Fruit fly (Drosophila melanogaster) whole organism, embryonic: Measurements from ENCODE around the gene HisCl1.

Experiments used
- Asciz ChIP-seq: fragments of 200-800 bp; sonication (Bioruptor generic); optimal IDR thresholded peaks from 2 replicates; lab custom pipeline; 2017; ENCODE audit warnings: missing biosample characterization, mild to moderate bottlenecking, missing genetic modification characterization, missing genetic modification reagents
- CG10267 ChIP-seq: fragments of 200-800 bp; sonication (Bioruptor generic); optimal IDR thresholded peaks from 2 replicates; lab custom pipeline; 2018; ENCODE audit warnings: missing biosample characterization, mild to moderate bottlenecking, missing genetic modification characterization, moderate library complexity
- CG1529 ChIP-seq: fragments of 200-800 bp; sonication (Bioruptor generic); optimal IDR thresholded peaks from 3 replicates; lab custom pipeline; 2018; ENCODE audit warnings: missing biosample characterization, missing genetic modification characterization
- CG16815 ChIP-seq: fragments of 200-800 bp; sonication (Bioruptor generic); optimal IDR thresholded peaks from 3 replicates; lab custom pipeline; 2017; ENCODE audit warnings: missing biosample characterization, mild to moderate bottlenecking, missing genetic modification characterization
- CG18476 ChIP-seq: fragments of 200-800 bp; sonication (Bioruptor generic); optimal IDR thresholded peaks from 2 replicates; lab custom pipeline; 2016; ENCODE audit warnings: missing biosample characterization, mild to moderate bottlenecking, missing genetic modification characterization
- CG2120 ChIP-seq: fragments of 200-800 bp; sonication (Bioruptor generic); optimal IDR thresholded peaks from 3 replicates; lab custom pipeline; 2016; ENCODE audit warnings: missing biosample characterization, missing genetic modification characterization
- CG2678 ChIP-seq: fragments of 200-800 bp; sonication (Bioruptor generic); optimal IDR thresholded peaks from 3 replicates; lab custom pipeline; 2019; ENCODE audit warnings: missing biosample characterization, mild to moderate bottlenecking, missing genetic modification characterization, moderate library complexity
- CG2712 ChIP-seq: fragments of 200-800 bp; optimal IDR thresholded peaks from 3 replicates; lab custom pipeline; 2019; ENCODE audit warnings: missing biosample characterization, mild to moderate bottlenecking, missing genetic modification characterization, moderate library complexity
- CG2875 ChIP-seq: fragments of 200-800 bp; sonication (Bioruptor generic); optimal IDR thresholded peaks from 2 replicates; lab custom pipeline; 2017; ENCODE audit warnings: missing biosample characterization, mild to moderate bottlenecking, missing genetic modification characterization, missing genetic modification reagents
- CG2889 ChIP-seq: fragments of 200-800 bp; sonication (Bioruptor generic); IDR thresholded peaks from 3 replicates; pipeline ENCODE4 v1.3.6; 2022; ENCODE audit warnings: missing biosample characterization, missing genetic modification characterization
- CG3726 ChIP-seq: fragments of 200-800 bp; sonication (Bioruptor generic); IDR thresholded peaks from 3 replicates; pipeline ENCODE4, ENCODE4 v1.3.6; 2022; ENCODE audit warnings: missing biosample characterization, missing genetic modification characterization
- CG4328 ChIP-seq: fragments of 200-800 bp; sonication (Bioruptor generic); optimal IDR thresholded peaks from 3 replicates; lab custom pipeline; 2017; ENCODE audit warnings: missing biosample characterization, missing genetic modification reagents, missing genetic modification characterization
- CG43689 ChIP-seq: fragments of 200-800 bp; sonication (Bioruptor generic); IDR thresholded peaks from 2 replicates; pipeline ENCODE4 v1.3.6; 2022; ENCODE audit warnings: missing biosample characterization, missing genetic modification characterization
- CG4730 ChIP-seq: fragments of 200-800 bp; sonication (Bioruptor generic); IDR thresholded peaks from 2 replicates; pipeline ENCODE4 v1.3.6; 2022; ENCODE audit warnings: missing biosample characterization, missing genetic modification characterization
- CG7839 ChIP-seq: fragments of 200-800 bp; sonication (Bioruptor generic); optimal IDR thresholded peaks from 3 replicates; lab custom pipeline; 2018; ENCODE audit warnings: missing biosample characterization, mild to moderate bottlenecking, missing genetic modification characterization, moderate library complexity
- CG8281 ChIP-seq: fragments of 200-800 bp; sonication (Bioruptor generic); optimal IDR thresholded peaks from 2 replicates; lab custom pipeline; 2018; ENCODE audit warnings: missing biosample characterization, mild to moderate bottlenecking, missing genetic modification characterization, moderate library complexity
- CG8290 ChIP-seq, 3 experiments: fragments of 200-800 bp; sonication (Bioruptor generic); optimal IDR thresholded peaks; 2 replicates each; lab custom pipeline; 2016 to 2019; ENCODE audit warnings: missing biosample characterization in 3 of 3, missing genetic modification characterization in 3 of 3, mild to moderate bottlenecking in 2 of 3, moderate library complexity in 1 of 3
- CoRest ChIP-seq: fragments of 200-800 bp; sonication (Bioruptor generic); optimal IDR thresholded peaks from 3 replicates; lab custom pipeline; 2018; ENCODE audit warnings: missing biosample characterization, mild to moderate bottlenecking, missing genetic modification characterization, moderate library complexity
- Dip3 ChIP-seq: fragments of 200-800 bp; sonication (Bioruptor generic); optimal IDR thresholded peaks from 3 replicates; lab custom pipeline; 2016; ENCODE audit warnings: missing biosample characterization, missing genetic modification characterization
- Doc3 ChIP-seq: fragments of 200-800 bp; sonication (Bioruptor generic); IDR thresholded peaks from 3 replicates; pipeline ENCODE4 v1.3.6; 2022; ENCODE audit warnings: missing biosample characterization, missing genetic modification characterization; ENCODE audit not compliant: partially characterized antibody
- ERR ChIP-seq: fragments of 200-800 bp; sonication (Bioruptor generic); optimal IDR thresholded peaks from 2 replicates; lab custom pipeline; 2016; ENCODE audit warnings: missing biosample characterization, missing genetic modification characterization
- Ets97D ChIP-seq: fragments of 200-800 bp; sonication (Bioruptor generic); optimal IDR thresholded peaks from 3 replicates; lab custom pipeline; 2016; ENCODE audit warnings: missing biosample characterization, missing genetic modification characterization
- Gug ChIP-seq: fragments of 200-800 bp; sonication (Bioruptor generic); IDR thresholded peaks from 4 replicates; pipeline ENCODE4 v1.3.6; 2022; ENCODE audit warnings: missing biosample characterization, missing genetic modification characterization
- HmgD ChIP-seq: fragments of 200-800 bp; sonication (Bioruptor generic); optimal IDR thresholded peaks from 3 replicates; lab custom pipeline; 2016; ENCODE audit warnings: missing biosample characterization, missing genetic modification characterization
- NK7.1 ChIP-seq: fragments of 200-800 bp; sonication (Bioruptor generic); optimal IDR thresholded peaks from 3 replicates; lab custom pipeline; 2016; ENCODE audit warnings: missing biosample characterization, missing genetic modification characterization
- Neu2 ChIP-seq: fragments of 200-800 bp; sonication (Bioruptor generic); optimal IDR thresholded peaks from 3 replicates; lab custom pipeline; 2016; ENCODE audit warnings: missing biosample characterization, missing genetic modification characterization, borderline replicate concordance
- Side ChIP-seq: fragments of 200-800 bp; sonication (Bioruptor generic); optimal IDR thresholded peaks from 2 replicates; lab custom pipeline; 2016; ENCODE audit warnings: missing biosample characterization, missing genetic modification characterization
- Spps ChIP-seq: fragments of 200-800 bp; sonication (Bioruptor generic); optimal IDR thresholded peaks from 2 replicates; lab custom pipeline; 2018; ENCODE audit warnings: missing biosample characterization, mild to moderate bottlenecking, missing genetic modification characterization
- YL-1 ChIP-seq: fragments of 200-800 bp; sonication (Bioruptor generic); optimal IDR thresholded peaks from 3 replicates; lab custom pipeline; 2017; ENCODE audit warnings: missing biosample characterization, mild to moderate bottlenecking, missing genetic modification characterization
- amos ChIP-seq: fragments of 200-800 bp; sonication (Bioruptor generic); IDR thresholded peaks from 2 replicates; pipeline ENCODE4 v1.3.6; 2022; ENCODE audit warnings: missing biosample characterization, missing genetic modification characterization; ENCODE audit not compliant: partially characterized antibody
- bab2 ChIP-seq: fragments of 200-800 bp; sonication (Bioruptor generic); optimal IDR thresholded peaks from 2 replicates; lab custom pipeline; 2016; ENCODE audit warnings: missing biosample characterization, missing genetic modification characterization
- crol ChIP-seq: fragments of 200-800 bp; sonication (Bioruptor generic); IDR thresholded peaks from 2 replicates; pipeline ENCODE4 v1.3.6; 2022; ENCODE audit warnings: missing biosample characterization, missing genetic modification characterization
- crp ChIP-seq, 2 experiments: fragments of 200-800 bp; sonication (Bioruptor generic); optimal IDR thresholded peaks; 2 replicates in 1 of 2; 3 replicates in 1 of 2; lab custom pipeline; 2017; ENCODE audit warnings: missing biosample characterization in 2 of 2, missing genetic modification characterization in 2 of 2, mild to moderate bottlenecking in 1 of 2, moderate library complexity in 1 of 2
- dati ChIP-seq: fragments of 200-800 bp; sonication (Bioruptor generic); IDR thresholded peaks from 2 replicates; pipeline ENCODE4 v1.3.6; 2022; ENCODE audit warnings: missing biosample characterization, missing genetic modification characterization
- emc ChIP-seq: fragments of 200-800 bp; sonication (Bioruptor generic); optimal IDR thresholded peaks from 2 replicates; lab custom pipeline; 2016; ENCODE audit warnings: missing biosample characterization, missing genetic modification characterization
- en ChIP-seq: fragments of 200-800 bp; sonication (Bioruptor generic); optimal IDR thresholded peaks from 2 replicates; lab custom pipeline; 2016; ENCODE audit warnings: missing biosample characterization, missing genetic modification characterization
- fd3F ChIP-seq: fragments of 200-800 bp; sonication (Bioruptor generic); optimal IDR thresholded peaks from 2 replicates; lab custom pipeline; 2018; ENCODE audit warnings: missing biosample characterization, mild to moderate bottlenecking, missing genetic modification characterization, moderate library complexity
- fd96Cb ChIP-seq: fragments of 200-800 bp; sonication (Bioruptor generic); optimal IDR thresholded peaks from 2 replicates; lab custom pipeline; 2018; ENCODE audit warnings: missing biosample characterization, mild to moderate bottlenecking, missing genetic modification characterization, moderate library complexity
- fu2 ChIP-seq: fragments of 200-800 bp; sonication (Bioruptor generic); optimal IDR thresholded peaks from 2 replicates; lab custom pipeline; 2016; ENCODE audit warnings: missing biosample characterization, missing genetic modification characterization
- gce ChIP-seq: fragments of 200-800 bp; sonication (Bioruptor generic); IDR thresholded peaks from 3 replicates; pipeline ENCODE4 v1.3.6; 2022; ENCODE audit warnings: missing biosample characterization, missing genetic modification characterization
- gsb ChIP-seq: fragments of 200-800 bp; sonication (Bioruptor generic); IDR thresholded peaks from 2 replicates; pipeline ENCODE4 v1.3.6; 2022; ENCODE audit warnings: missing biosample characterization, missing genetic modification characterization
- hth ChIP-seq: fragments of >200 bp; optimal IDR thresholded peaks from 2 replicates; lab custom pipeline; 2017; ENCODE audit warnings: inconsistent platforms
- kay ChIP-seq: fragments of 200-800 bp; sonication (Bioruptor generic); optimal IDR thresholded peaks from 2 replicates; lab custom pipeline; 2016; ENCODE audit warnings: missing biosample characterization, missing genetic modification characterization
- nmo ChIP-seq: fragments of 200-800 bp; sonication (Bioruptor generic); optimal IDR thresholded peaks from 2 replicates; lab custom pipeline; 2018; ENCODE audit warnings: missing biosample characterization, mild to moderate bottlenecking, missing genetic modification characterization, moderate library complexity
- pzg ChIP-seq: fragments of 200-800 bp; sonication (Bioruptor generic); optimal IDR thresholded peaks from 3 replicates; lab custom pipeline; 2018; ENCODE audit warnings: missing biosample characterization, mild to moderate bottlenecking, missing genetic modification characterization, moderate library complexity
- sc ChIP-seq, 3 experiments: fragments of >200 bp in 2 of 3; fragments of 200-800 bp in 1 of 3; sonication (Bioruptor generic) in 1 of 3; optimal IDR thresholded peaks; 2 replicates in 2 of 3; 3 replicates in 1 of 3; lab custom pipeline; 2017; ENCODE audit warnings: mild to moderate bottlenecking in 1 of 3, missing biosample characterization in 1 of 3, missing genetic modification characterization in 1 of 3, missing genetic modification reagents in 1 of 3
- shn ChIP-seq: fragments of 200-800 bp; sonication (Bioruptor generic); optimal IDR thresholded peaks from 3 replicates; lab custom pipeline; 2016; ENCODE audit warnings: missing biosample characterization, missing genetic modification characterization
- slp2 ChIP-seq: fragments of 200-800 bp; sonication (Bioruptor generic); optimal IDR thresholded peaks from 2 replicates; lab custom pipeline; 2016; ENCODE audit warnings: missing biosample characterization, missing genetic modification characterization
- tap ChIP-seq: fragments of 200-800 bp; optimal IDR thresholded peaks from 3 replicates; lab custom pipeline; 2019; ENCODE audit warnings: missing biosample characterization, mild to moderate bottlenecking, missing genetic modification characterization, moderate library complexity
- trem ChIP-seq: fragments of 200-800 bp; optimal IDR thresholded peaks from 3 replicates; lab custom pipeline; 2019; ENCODE audit warnings: missing biosample characterization, mild to moderate bottlenecking, missing genetic modification characterization, moderate library complexity
- vfl ChIP-seq: fragments of 200-800 bp; sonication (Bioruptor generic); optimal IDR thresholded peaks from 2 replicates; lab custom pipeline; 2016; ENCODE audit warnings: missing biosample characterization, missing genetic modification characterization

HisCl1 gene

dm6 chr3R:11773999-11774397 is 13.0 kb upstream of the HisCl1 start (continued):
- no peak for TF ChIP-seq Doc3 (GFP tag; lab: Robert Waterston, UW)
- TF ChIP-seq kay (GFP tag; lab: Kevin White, UChicago): peak; percentile 1
- peak; percentile 46 for TF ChIP-seq Asciz (GFP tag; lab: Kevin White, UChicago)
- TF ChIP-seq Dip3 (GFP tag; lab: Kevin White, UChicago): no peak
- no peak for TF ChIP-seq amos (GFP tag; lab: Robert Waterston, UW)
- no peak for TF ChIP-seq Gug (GFP tag; lab: Robert Waterston, UW)
- TF ChIP-seq crol (GFP tag; lab: Robert Waterston, UW): no peak
- peak; percentile 19 for TF ChIP-seq CG8290 (GFP tag; optimal IDR thresholded peaks at IDR 0.05; lab: Kevin White, UChicago)
- no peak for TF ChIP-seq CG8290 (tag; optimal IDR thresholded peaks at IDR 0.05; lab: Kevin White, UChicago)
- peak; percentile 86 for TF ChIP-seq nmo (GFP tag; lab: Kevin White, UChicago)
- TF ChIP-seq slp2 (GFP tag; lab: Kevin White, UChicago): no peak
- no peak for TF ChIP-seq vfl (GFP tag; lab: Kevin White, UChicago)
- no peak for TF ChIP-seq CG4730 (GFP tag; lab: Robert Waterston, UW)
- TF ChIP-seq Spps (tag; lab: Kevin White, UChicago): peak; percentile 45
- no peak for TF ChIP-seq sc (optimal IDR thresholded peaks at IDR 0.05; lab: Kevin White, UChicago)
- TF ChIP-seq sc (GFP tag; optimal IDR thresholded peaks at IDR 0.05; lab: Kevin White, UChicago): peak; percentile 39
- TF ChIP-seq Neu2 (GFP tag; lab: Kevin White, UChicago): no peak
- no peak for TF ChIP-seq CG43689 (GFP tag; lab: Robert Waterston, UW)
- TF ChIP-seq CG2889 (GFP tag; lab: Robert Waterston, UW): no peak
- TF ChIP-seq CG2678 (tag; lab: Kevin White, UChicago): peak; percentile 93
- TF ChIP-seq CG3726 (GFP tag; lab: Robert Waterston, UW): no peak
- no peak for TF ChIP-seq ERR
- TF ChIP-seq CG10267 (tag; lab: Kevin White, UChicago): peak; percentile 81
- peak; percentile 49 for TF ChIP-seq CG8281 (tag; lab: Kevin White, UChicago)
- no peak for TF ChIP-seq en (GFP tag; lab: Kevin White, UChicago)
- TF ChIP-seq CG2120: peak; percentile 82
- TF ChIP-seq HmgD: no peak
- peak; percentile 89 for TF ChIP-seq CoRest (tag; lab: Kevin White, UChicago)
- TF ChIP-seq CG1529 (GFP tag; lab: Kevin White, UChicago): peak; percentile 46
- no peak for TF ChIP-seq crp (GFP tag; optimal IDR thresholded peaks at IDR 0.05; lab: Kevin White, UChicago)
- TF ChIP-seq YL-1 (GFP tag; lab: Kevin White, UChicago): peak; percentile 24
- peak; percentile 38 for TF ChIP-seq bab2 (GFP tag; lab: Kevin White, UChicago)
- no peak for TF ChIP-seq fu2 (GFP tag; lab: Kevin White, UChicago)
- TF ChIP-seq Side (GFP tag; lab: Kevin White, UChicago): no peak
- no peak for TF ChIP-seq Ets97D
- peak; percentile 78 for TF ChIP-seq fd96Cb (tag; lab: Kevin White, UChicago)
- peak; percentile 41 for TF ChIP-seq CG18476 (GFP tag; lab: Kevin White, UChicago)
- peak; percentile 86 for TF ChIP-seq CG2712 (tag; lab: Kevin White, UChicago)
- TF ChIP-seq fd3F: peak; percentile 66
- TF ChIP-seq emc (GFP tag; lab: Kevin White, UChicago): no peak
- peak; percentile 65 for TF ChIP-seq trem (tag; lab: Kevin White, UChicago)
- peak; percentile 53 for TF ChIP-seq CG16815
- peak; percentile 86 for TF ChIP-seq CG7839 (tag; lab: Kevin White, UChicago)
- TF ChIP-seq CG4328 (GFP tag; lab: Kevin White, UChicago): peak; percentile 64
- peak; percentile 59 for TF ChIP-seq tap (tag; lab: Kevin White, UChicago)
- TF ChIP-seq hth (lab: Kevin White, UChicago): no peak
- TF ChIP-seq gsb (GFP tag; lab: Robert Waterston, UW): no peak
- TF ChIP-seq pzg (GFP tag; lab: Kevin White, UChicago): no peak
- no peak for TF ChIP-seq gce (GFP tag; lab: Robert Waterston, UW)
- TF ChIP-seq CG2875 (GFP tag; lab: Kevin White, UChicago): peak; percentile 37
- no peak for TF ChIP-seq dati (GFP tag; lab: Robert Waterston, UW)
- no peak for TF ChIP-seq shn (GFP tag; lab: Kevin White, UChicago)
- no peak for TF ChIP-seq NK7.1
